Worm (Caenorhabditis elegans) whole organism, midembryonic: ENCODE measurements around the gene T25B9.1.

Experiments
- T22C8.4 ChIP-seq: fragments of 200-800 bp; sonication (Bioruptor generic); IDR thresholded peaks from 2 replicates; pipeline ENCODE4 v1.3.6; 2022; ENCODE audit warnings: missing genetic modification characterization, missing compliant biosample characterization
- cog-1 ChIP-seq: sonication (generic microtip); optimal IDR thresholded peaks from 2 replicates; lab custom pipeline; 2016; ENCODE audit warnings: missing genetic modification characterization, missing compliant biosample characterization
- flt-1 ChIP-seq: fragments of 200-800 bp; sonication (Bioruptor generic); IDR thresholded peaks from 2 replicates; pipeline ENCODE4 v1.3.6; 2022; ENCODE audit warnings: missing genetic modification characterization, missing compliant biosample characterization
- klf-2 ChIP-seq: fragments of 200-800 bp; sonication (Bioruptor generic); conservative IDR thresholded peaks from 2 replicates; pipeline ENCODE4 v1.3.6; 2022; ENCODE audit warnings: missing genetic modification reagents, missing genetic modification characterization, missing compliant biosample characterization
- med-1 ChIP-seq: sonication (generic microtip); optimal IDR thresholded peaks from 2 replicates; lab custom pipeline; 2017; ENCODE audit warnings: missing genetic modification characterization, mild to moderate bottlenecking, missing compliant biosample characterization, antibody characterized with exemption, missing genetic modification reagents; ENCODE audit not compliant: insufficient read depth
- ref-1 ChIP-seq: fragments of 200-800 bp; sonication (Bioruptor generic); conservative IDR thresholded peaks from 2 replicates; pipeline ENCODE4 v1.3.6; 2022; ENCODE audit warnings: missing genetic modification reagents, missing genetic modification characterization, missing compliant biosample characterization
- tab-1 ChIP-seq: fragments of 200-800 bp; sonication (Bioruptor generic); IDR thresholded peaks from 2 replicates; pipeline ENCODE4 v1.3.6; 2022; ENCODE audit warnings: missing genetic modification characterization, missing compliant biosample characterization
- ztf-23 ChIP-seq: fragments of 200-800 bp; sonication (Bioruptor generic); IDR thresholded peaks from 2 replicates; pipeline ENCODE4 v1.3.6; 2022; ENCODE audit warnings: missing genetic modification reagents, missing genetic modification characterization, missing compliant biosample characterization
- ztf-29 ChIP-seq: fragments of 200-800 bp; sonication (Bioruptor generic); IDR thresholded peaks from 2 replicates; pipeline ENCODE4 v1.3.6; 2022; ENCODE audit warnings: missing genetic modification reagents, missing genetic modification characterization, missing compliant biosample characterization

- TF ChIP-seq med-1 (no peak), cog-1 (tag; lab: Kevin White, UChicago) (no peak), T22C8.4 (GFP tag; lab: Robert Waterston, UW) (no peak), klf-2 (GFP tag; lab: Robert Waterston, UW) (no peak), tab-1 (GFP tag; lab: Robert Waterston, UW) (no peak), flt-1 (GFP tag; lab: Robert Waterston, UW) (no peak), ztf-29 (GFP tag; lab: Robert Waterston, UW) (no peak), ztf-23 (GFP tag; lab: Robert Waterston, UW) (no peak), ref-1 (no peak)
These were observed 22.2 kb downstream of the T25B9.1 start, which contains the start of gene ZC168.2 for ce11 chrIV:10727734-10728133.
